Fruit fly (Drosophila melanogaster) whole organism, embryonic: ENCODE data around the gene alphaTub84B.

Source experiments
- Antp ChIP-seq: fragments of 200-800 bp; sonication (Bioruptor generic); optimal IDR thresholded peaks from 3 replicates; lab custom pipeline; 2016; ENCODE audit warnings: missing biosample characterization, missing genetic modification characterization
- Atf-2 ChIP-seq: fragments of 200-800 bp; sonication (Bioruptor generic); optimal IDR thresholded peaks from 2 replicates; lab custom pipeline; 2016; ENCODE audit warnings: missing biosample characterization, missing genetic modification characterization
- Blimp-1 ChIP-seq: fragments of 200-800 bp; sonication (Bioruptor generic); optimal IDR thresholded peaks from 3 replicates; lab custom pipeline; 2018; ENCODE audit warnings: missing biosample characterization, missing genetic modification characterization, mild to moderate bottlenecking, moderate library complexity, missing genetic modification reagents
- BtbVII ChIP-seq: fragments of 200-800 bp; sonication (Bioruptor generic); optimal IDR thresholded peaks from 3 replicates; lab custom pipeline; 2017; ENCODE audit warnings: missing biosample characterization, mild to moderate bottlenecking, missing genetic modification characterization
- CG12104 ChIP-seq: fragments of 200-800 bp; sonication (Bioruptor generic); optimal IDR thresholded peaks from 3 replicates; lab custom pipeline; 2016; ENCODE audit warnings: missing biosample characterization, missing genetic modification characterization
- CG12659 ChIP-seq: fragments of 200-800 bp; sonication (Bioruptor generic); optimal IDR thresholded peaks from 3 replicates; lab custom pipeline; 2017; ENCODE audit warnings: mild to moderate bottlenecking, missing biosample characterization, missing genetic modification reagents, missing genetic modification characterization
- CG12744 ChIP-seq: fragments of 200-800 bp; sonication (Bioruptor generic); optimal IDR thresholded peaks from 2 replicates; lab custom pipeline; 2016; ENCODE audit warnings: missing biosample characterization, missing genetic modification characterization
- CG14860 ChIP-seq: fragments of 200-800 bp; sonication (Bioruptor generic); IDR thresholded peaks from 3 replicates; pipeline ENCODE4 v1.3.6; 2022; ENCODE audit warnings: missing biosample characterization, missing genetic modification characterization; ENCODE audit not compliant: partially characterized antibody
- CG15514 ChIP-seq: fragments of 200-800 bp; sonication (Bioruptor generic); optimal IDR thresholded peaks from 3 replicates; lab custom pipeline; 2017; ENCODE audit warnings: missing biosample characterization, missing genetic modification characterization, mild to moderate bottlenecking, moderate library complexity, missing genetic modification reagents
- CG18476 ChIP-seq: fragments of 200-800 bp; sonication (Bioruptor generic); optimal IDR thresholded peaks from 2 replicates; lab custom pipeline; 2016; ENCODE audit warnings: missing biosample characterization, mild to moderate bottlenecking, missing genetic modification characterization
- CG31441 ChIP-seq: fragments of 200-800 bp; sonication (Bioruptor generic); IDR thresholded peaks from 2 replicates; pipeline ENCODE4 v1.3.6; 2022; ENCODE audit warnings: missing biosample characterization, missing genetic modification characterization
- CG33213 ChIP-seq: fragments of 200-800 bp; sonication (Bioruptor generic); optimal IDR thresholded peaks from 3 replicates; lab custom pipeline; 2016; ENCODE audit warnings: missing biosample characterization, missing genetic modification characterization
- CG42726 ChIP-seq: fragments of 200-800 bp; sonication (Bioruptor generic); IDR thresholded peaks from 2 replicates; pipeline ENCODE4 v1.3.6; 2022; ENCODE audit warnings: missing biosample characterization, missing genetic modification characterization; ENCODE audit not compliant: partially characterized antibody
- CG4404 ChIP-seq: fragments of 200-800 bp; sonication (Bioruptor generic); IDR thresholded peaks from 2 replicates; pipeline ENCODE4 v1.3.6; 2022; ENCODE audit warnings: missing biosample characterization, missing genetic modification characterization
- CG4617 ChIP-seq: fragments of 200-800 bp; sonication (Bioruptor generic); optimal IDR thresholded peaks from 3 replicates; lab custom pipeline; 2016; ENCODE audit warnings: missing biosample characterization, missing genetic modification characterization, borderline replicate concordance
- CG9797 ChIP-seq: fragments of 200-800 bp; sonication (Bioruptor generic); optimal IDR thresholded peaks from 3 replicates; lab custom pipeline; 2018; ENCODE audit warnings: missing biosample characterization, mild to moderate bottlenecking, missing genetic modification characterization
- CG9932 ChIP-seq: fragments of 200-800 bp; sonication (Bioruptor generic); IDR thresholded peaks from 2 replicates; pipeline ENCODE4 v1.3.6; 2022; ENCODE audit warnings: missing biosample characterization, missing genetic modification characterization
- CkIIα-i1 ChIP-seq: fragments of 200-800 bp; sonication (Bioruptor generic); IDR thresholded peaks from 2 replicates; pipeline ENCODE4 v1.3.6; 2022; ENCODE audit warnings: missing biosample characterization, missing genetic modification characterization
- D ChIP-seq, 2 experiments: fragments of 200-800 bp in 1 of 2; fragments of >200 bp in 1 of 2; sonication (Bioruptor generic) in 1 of 2; optimal IDR thresholded peaks; 2 replicates in 1 of 2; 3 replicates in 1 of 2; lab custom pipeline; 2017; ENCODE audit warnings: mild to moderate bottlenecking in 1 of 2, missing biosample characterization in 1 of 2, missing genetic modification characterization in 1 of 2, missing genetic modification reagents in 1 of 2
- E2f2 ChIP-seq: fragments of 200-800 bp; sonication (Bioruptor generic); IDR thresholded peaks from 2 replicates; pipeline ENCODE4 v1.3.6; 2022; ENCODE audit warnings: missing biosample characterization, missing genetic modification characterization
- Ets65A ChIP-seq: fragments of 200-800 bp; sonication (Bioruptor generic); peaks from one replicate; lab custom pipeline; 2016; ENCODE audit warnings: missing biosample characterization, missing genetic modification characterization
- GATAe ChIP-seq: fragments of 200-800 bp; sonication (Bioruptor generic); conservative IDR thresholded peaks from 2 replicates; pipeline ENCODE4 v1.3.6; 2022; ENCODE audit warnings: missing biosample characterization, missing genetic modification characterization
- H2.0 ChIP-seq: fragments of 200-800 bp; sonication (Bioruptor generic); IDR thresholded peaks from 2 replicates; pipeline ENCODE4 v1.3.6; 2022; ENCODE audit warnings: missing biosample characterization, missing genetic modification characterization
- Hey ChIP-seq: fragments of 200-800 bp; sonication (Bioruptor generic); optimal IDR thresholded peaks from 3 replicates; lab custom pipeline; 2018; ENCODE audit warnings: missing biosample characterization, mild to moderate bottlenecking, missing genetic modification characterization
- Jarid2 ChIP-seq: fragments of 200-800 bp; sonication (Bioruptor generic); optimal IDR thresholded peaks from 3 replicates; lab custom pipeline; 2017; ENCODE audit warnings: mild to moderate bottlenecking, missing biosample characterization, missing genetic modification reagents, missing genetic modification characterization
- Max ChIP-seq: fragments of 200-800 bp; sonication (Bioruptor generic); optimal IDR thresholded peaks from 2 replicates; lab custom pipeline; 2016; ENCODE audit warnings: missing biosample characterization, mild to moderate bottlenecking, missing genetic modification characterization
- Mes4 ChIP-seq: fragments of 200-800 bp; sonication (Bioruptor generic); optimal IDR thresholded peaks from 2 replicates; lab custom pipeline; 2016; ENCODE audit warnings: missing biosample characterization, missing genetic modification characterization
- Nf-YA ChIP-seq: fragments of 200-800 bp; sonication (Bioruptor generic); IDR thresholded peaks from 2 replicates; pipeline ENCODE4 v1.3.6; 2022; ENCODE audit warnings: missing biosample characterization, missing genetic modification characterization
- Ravus ChIP-seq: fragments of 200-800 bp; sonication (Bioruptor generic); IDR thresholded peaks from 2 replicates; pipeline ENCODE4 v1.3.6; 2022; ENCODE audit warnings: missing biosample characterization, missing genetic modification characterization
- Sry-δ ChIP-seq: fragments of 200-800 bp; sonication (Bioruptor generic); optimal IDR thresholded peaks from 2 replicates; lab custom pipeline; 2016; ENCODE audit warnings: missing biosample characterization, missing genetic modification characterization
- Trl ChIP-seq, 3 experiments: fragments of >200 bp in 2 of 3; fragments of 200-800 bp in 1 of 3; sonication (Bioruptor generic) in 1 of 3; optimal IDR thresholded peaks; 2 replicates in 1 of 3; 3 replicates in 2 of 3; lab custom pipeline; 2016 to 2017; ENCODE audit warnings: missing biosample characterization in 1 of 3, missing genetic modification characterization in 1 of 3
- Xrp1 ChIP-seq: fragments of 200-800 bp; sonication (Bioruptor generic); IDR thresholded peaks from 2 replicates; pipeline ENCODE4 v1.3.6; 2022; ENCODE audit warnings: missing biosample characterization, missing genetic modification characterization
- bbx ChIP-seq: fragments of 200-800 bp; sonication (Bioruptor generic); IDR thresholded peaks from 2 replicates; pipeline ENCODE4 v1.3.6; 2022; ENCODE audit warnings: missing biosample characterization, missing genetic modification characterization; ENCODE audit not compliant: partially characterized antibody
- cad ChIP-seq: fragments of >200 bp; optimal IDR thresholded peaks from 2 replicates; lab custom pipeline; 2017; ENCODE audit warnings: missing biosample characterization, missing genetic modification characterization
- cato ChIP-seq: fragments of 200-800 bp; sonication (Bioruptor generic); optimal IDR thresholded peaks from 2 replicates; lab custom pipeline; 2016; ENCODE audit warnings: missing biosample characterization, missing genetic modification characterization, borderline replicate concordance
- cwo ChIP-seq: fragments of 200-800 bp; sonication (Bioruptor generic); optimal IDR thresholded peaks from 3 replicates; lab custom pipeline; 2017; ENCODE audit warnings: missing biosample characterization, missing genetic modification characterization, mild to moderate bottlenecking, moderate library complexity, missing genetic modification reagents
- dmrt99B ChIP-seq: fragments of 200-800 bp; sonication (Bioruptor generic); optimal IDR thresholded peaks from 2 replicates; lab custom pipeline; 2018; ENCODE audit warnings: missing biosample characterization, mild to moderate bottlenecking, missing genetic modification characterization, moderate library complexity
- fd102C ChIP-seq: fragments of 200-800 bp; sonication (Bioruptor generic); optimal IDR thresholded peaks from 2 replicates; lab custom pipeline; 2018; ENCODE audit warnings: missing biosample characterization, mild to moderate bottlenecking, missing genetic modification characterization, moderate library complexity
- gro ChIP-seq: fragments of 200-800 bp; sonication (Bioruptor generic); optimal IDR thresholded peaks from 2 replicates; lab custom pipeline; 2016; ENCODE audit warnings: missing biosample characterization, missing genetic modification characterization
- inv ChIP-seq: fragments of 200-800 bp; sonication (Bioruptor generic); IDR thresholded peaks from 2 replicates; pipeline ENCODE4 v1.3.6; 2022; ENCODE audit warnings: missing biosample characterization, missing genetic modification characterization; ENCODE audit not compliant: partially characterized antibody
- kay ChIP-seq: fragments of 200-800 bp; sonication (Bioruptor generic); optimal IDR thresholded peaks from 2 replicates; lab custom pipeline; 2016; ENCODE audit warnings: missing biosample characterization, missing genetic modification characterization
- lola ChIP-seq, 3 experiments: fragments of >200 bp in 2 of 3; fragments of 200-800 bp in 1 of 3; sonication (Bioruptor generic) in 1 of 3; optimal IDR thresholded peaks; 2 replicates each; lab custom pipeline; 2017 to 2019; ENCODE audit warnings: missing biosample characterization in 3 of 3, missing genetic modification characterization in 3 of 3, mild to moderate bottlenecking in 1 of 3, moderate library complexity in 1 of 3
- pum ChIP-seq: fragments of 200-800 bp; sonication (Bioruptor generic); optimal IDR thresholded peaks from 2 replicates; lab custom pipeline; 2016; ENCODE audit warnings: missing biosample characterization, missing genetic modification characterization
- stc ChIP-seq: fragments of 200-800 bp; sonication (Bioruptor generic); IDR thresholded peaks from 2 replicates; pipeline ENCODE4 v1.3.6; 2022; ENCODE audit warnings: missing biosample characterization, missing genetic modification characterization
- tio ChIP-seq: fragments of 200-800 bp; sonication (Bioruptor generic); optimal IDR thresholded peaks from 2 replicates; lab custom pipeline; 2017; ENCODE audit warnings: missing biosample characterization, missing genetic modification characterization, inconsistent platforms
- tll ChIP-seq, 2 experiments: fragments of 200-800 bp in 1 of 2; fragments of >200 bp in 1 of 2; sonication (Bioruptor generic) in 1 of 2; optimal IDR thresholded peaks; 2 replicates each; lab custom pipeline; 2017 to 2019; ENCODE audit warnings: missing biosample characterization in 2 of 2, missing genetic modification characterization in 2 of 2, mild to moderate bottlenecking in 1 of 2, moderate library complexity in 1 of 2
- toy ChIP-seq: fragments of 200-800 bp; sonication (Bioruptor generic); IDR thresholded peaks from 2 replicates; pipeline ENCODE4 v1.3.6; 2022; ENCODE audit warnings: missing biosample characterization, missing genetic modification characterization
- vvl ChIP-seq: fragments of 200-800 bp; sonication (Bioruptor generic); IDR thresholded peaks from 2 replicates; pipeline ENCODE4 v1.3.6; 2022; ENCODE audit warnings: missing biosample characterization, missing genetic modification characterization
- yki ChIP-seq: fragments of >200 bp; optimal IDR thresholded peaks from 3 replicates; lab custom pipeline; 2018
- zen ChIP-seq: fragments of 200-800 bp; sonication (Bioruptor generic); optimal IDR thresholded peaks from 3 replicates; lab custom pipeline; 2018; ENCODE audit warnings: missing biosample characterization, mild to moderate bottlenecking, missing genetic modification characterization, moderate library complexity

alphaTub84B gene

DNA sequence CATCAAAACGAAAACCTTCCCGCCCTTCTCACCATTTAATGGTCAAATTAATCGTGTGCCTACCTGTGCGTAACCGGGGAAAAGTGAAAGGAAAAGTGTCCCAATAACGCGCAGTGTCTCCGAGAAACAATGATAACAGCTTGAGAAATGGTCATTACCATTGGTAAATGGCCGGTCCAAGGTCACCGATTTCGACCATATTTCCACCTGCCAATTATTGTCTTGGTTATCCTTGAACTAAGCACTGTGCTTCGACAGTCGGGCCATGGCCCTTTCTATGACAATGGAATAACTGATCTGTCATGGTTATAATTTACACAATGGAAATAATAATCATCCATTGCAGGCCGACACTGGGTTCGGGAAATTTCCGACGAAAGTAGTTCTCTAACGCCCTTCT lies 42.4 kb upstream of the alphaTub84B start:
- no peak for TF ChIP-seq vvl (GFP tag; lab: Robert Waterston, UW)
- peak in 1 of 2 experiments; percentile 8 for TF ChIP-seq tll (GFP tag; optimal IDR thresholded peaks at IDR 0.05; lab: Kevin White, UChicago)
- no peak for TF ChIP-seq CG14860
- peak; percentile 61 for TF ChIP-seq zen (tag; lab: Kevin White, UChicago)
- no peak for TF ChIP-seq Ravus (GFP tag; lab: Robert Waterston, UW)
- TF ChIP-seq cad (GFP tag; lab: Kevin White, UChicago) = peak; percentile 65
- peak; percentile 81 for TF ChIP-seq D (optimal IDR thresholded peaks at IDR 0.05; lab: Kevin White, UChicago)
- no peak for TF ChIP-seq D (GFP tag; optimal IDR thresholded peaks at IDR 0.05; lab: Kevin White, UChicago)
- TF ChIP-seq CG4617 (GFP tag; lab: Kevin White, UChicago) = no peak
- peak; percentile 44 for TF ChIP-seq Blimp-1 (GFP tag; lab: Kevin White, UChicago)
- no peak for TF ChIP-seq Sry-δ
- TF ChIP-seq CG12104 = no peak
- no peak for TF ChIP-seq Atf-2 (GFP tag; lab: Kevin White, UChicago)
- no peak for TF ChIP-seq Trl (optimal IDR thresholded peaks at IDR 0.05; lab: Kevin White, UChicago)
- TF ChIP-seq Trl (GFP tag; optimal IDR thresholded peaks at IDR 0.05; lab: Kevin White, UChicago) = no peak

DNA sequence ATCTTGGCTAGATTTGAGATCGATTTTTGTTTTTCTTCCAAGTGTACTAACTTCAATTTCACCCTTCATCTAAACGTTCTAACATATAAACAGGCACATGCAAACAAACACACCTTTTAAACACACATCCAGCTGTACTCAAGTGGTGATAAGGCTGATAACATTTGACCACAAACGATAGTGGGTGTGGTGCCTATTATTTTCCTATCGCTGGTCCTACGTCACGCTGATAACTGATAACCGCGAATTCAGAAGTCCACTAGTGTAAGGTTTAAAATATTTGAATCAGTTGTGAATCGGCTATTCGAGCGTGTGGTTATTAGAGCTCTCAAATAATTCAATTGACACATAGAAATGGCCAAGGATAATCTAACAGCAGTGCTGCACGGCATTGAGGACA lies 34.2 kb upstream of the alphaTub84B start, which contains the start of gene Sodh1:
TSS of gene Sodh1 (plus strand) at position 94 of the 400 bp plus-strand sequence.
- TF ChIP-seq Antp (GFP tag; lab: Kevin White, UChicago) (no peak), tio (no peak), BtbVII (GFP tag; lab: Kevin White, UChicago) (peak; percentile 8), gro (GFP tag; lab: Kevin White, UChicago) (no peak), cato (GFP tag; lab: Kevin White, UChicago) (no peak), lola (GFP tag; optimal IDR thresholded peaks at IDR 0.05; lab: Kevin White, UChicago) (no peak), cwo (GFP tag; lab: Kevin White, UChicago) (no peak), CG15514 (GFP tag; lab: Kevin White, UChicago) (peak; percentile 3), bbx (no peak), CG42726 (GFP tag; lab: Robert Waterston, UW) (no peak), dmrt99B (tag; lab: Kevin White, UChicago) (no peak), fd102C (GFP tag; lab: Kevin White, UChicago) (no peak), CG4404 (no peak), CG33213 (GFP tag; lab: Kevin White, UChicago) (no peak), E2f2 (no peak), Hey (tag; lab: Kevin White, UChicago) (peak; percentile 62), Nf-YA (GFP tag; lab: Robert Waterston, UW) (no peak), Max (GFP tag; lab: Kevin White, UChicago) (no peak), CG18476 (no peak), H2.0 (GFP tag; lab: Robert Waterston, UW) (no peak), kay (GFP tag; lab: Kevin White, UChicago) (no peak), stc (GFP tag; lab: Robert Waterston, UW) (no peak), CG31441 (GFP tag; lab: Robert Waterston, UW) (no peak), Xrp1 (GFP tag; lab: Robert Waterston, UW) (no peak), Jarid2 (GFP tag; lab: Kevin White, UChicago) (peak; percentile 25), GATAe (GFP tag; lab: Robert Waterston, UW) (peak; percentile 79), pum (GFP tag; lab: Kevin White, UChicago) (no peak), yki (lab: Kevin White, UChicago) (no peak), inv (no peak), CG12744 (GFP tag; lab: Kevin White, UChicago) (no peak), CG12659 (GFP tag; lab: Kevin White, UChicago) (no peak), CG9797 (GFP tag; lab: Kevin White, UChicago) (no peak), Ets65A (GFP tag; lab: Kevin White, UChicago) (no peak), CkIIα-i1 (GFP tag; lab: Robert Waterston, UW) (no peak), Mes4 (GFP tag; lab: Kevin White, UChicago) (no peak), CG9932 (GFP tag; lab: Robert Waterston, UW) (no peak), toy (no peak)
